Worm (Caenorhabditis elegans) whole organism, L2 larva: ENCODE data around the gene srh-97.

ENCODE experiments used
- F13H6.1 ChIP-seq: sonication (generic microtip); optimal IDR thresholded peaks from 2 replicates; lab custom pipeline; 2016; ENCODE audit warnings: missing genetic modification characterization, missing compliant biosample characterization
- ZK546.5 ChIP-seq: sonication (generic microtip); optimal IDR thresholded peaks from 2 replicates; lab custom pipeline; 2017; ENCODE audit warnings: missing biosample characterization, missing genetic modification characterization
- aly-2 ChIP-seq: fragments of 150-350 bp; optimal IDR thresholded peaks from 2 replicates; lab custom pipeline; 2014; ENCODE audit warnings: missing biosample characterization, missing genetic modification characterization
- ama-1 ChIP-seq: fragments of 150-350 bp; optimal IDR thresholded peaks from 2 replicates; lab custom pipeline; 2018; ENCODE audit warnings: inconsistent platforms
- fos-1 ChIP-seq: fragments of 150-350 bp; optimal IDR thresholded peaks from 2 replicates; lab custom pipeline; 2014; ENCODE audit warnings: missing biosample characterization, missing genetic modification characterization
- gmeb-1 ChIP-seq: fragments of 150-350 bp; optimal IDR thresholded peaks from 2 replicates; lab custom pipeline; 2014; ENCODE audit warnings: missing biosample characterization, missing genetic modification characterization
- lin-39 ChIP-seq: fragments of 150-350 bp; optimal IDR thresholded peaks from 2 replicates; lab custom pipeline; 2014; ENCODE audit warnings: missing biosample characterization, missing genetic modification reagents, missing genetic modification characterization
- lsy-2 ChIP-seq, 2 experiments: fragments of 150-350 bp in 1 of 2; sonication (generic microtip) in 1 of 2; optimal IDR thresholded peaks; 2 replicates each; lab custom pipeline; 2014 to 2017; ENCODE audit warnings: missing biosample characterization in 2 of 2, missing genetic modification characterization in 2 of 2
- nhr-25 ChIP-seq: fragments of 150-350 bp; sonication (generic microtip); optimal IDR thresholded peaks from 3 replicates; lab custom pipeline; 2014; ENCODE audit warnings: missing biosample characterization, missing genetic modification characterization
- nhr-77 ChIP-seq: fragments of 150-350 bp; optimal IDR thresholded peaks from 2 replicates; lab custom pipeline; 2014; ENCODE audit warnings: missing biosample characterization, missing genetic modification characterization
- snpc-4 ChIP-seq: fragments of 150-350 bp; optimal IDR thresholded peaks from 2 replicates; lab custom pipeline; 2014; ENCODE audit warnings: missing biosample characterization, missing genetic modification characterization
- unc-39 ChIP-seq: fragments of 150-350 bp; optimal IDR thresholded peaks from 2 replicates; lab custom pipeline; 2014; ENCODE audit warnings: missing biosample characterization, missing genetic modification characterization
- zag-1 ChIP-seq: fragments of 150-350 bp; optimal IDR thresholded peaks from 2 replicates; lab custom pipeline; 2014; ENCODE audit warnings: missing biosample characterization, missing genetic modification characterization

ce11 chrV:17005189-17005588, 11.7 kb upstream of the srh-97 start, which contains the start of gene srh-131:
- TF ChIP-seq fos-1 (tag; lab: Kevin White, UChicago), result no peak
- no peak for TF ChIP-seq lsy-2 (tag; optimal IDR thresholded peaks at IDR 0.05; lab: Kevin White, UChicago)
- no peak for TF ChIP-seq F13H6.1 (tag; lab: Kevin White, UChicago)
- no peak for TF ChIP-seq nhr-25 (tag; lab: Kevin White, UChicago)
- TF ChIP-seq lin-39 (tag; lab: Kevin White, UChicago), result no peak
- no peak for TF ChIP-seq ZK546.5
- no peak for TF ChIP-seq unc-39
- TF ChIP-seq gmeb-1 (tag; lab: Kevin White, UChicago), result no peak
- no peak for TF ChIP-seq aly-2 (tag; lab: Kevin White, UChicago)
- TF ChIP-seq nhr-77 (tag; lab: Kevin White, UChicago), result no peak
- no peak for TF ChIP-seq zag-1 (tag; lab: Kevin White, UChicago)
- TF ChIP-seq snpc-4 (tag; lab: Kevin White, UChicago), result no peak
- TF ChIP-seq ama-1 (lab: Kevin White, UChicago), result no peak
